In the genomic region with DNA sequence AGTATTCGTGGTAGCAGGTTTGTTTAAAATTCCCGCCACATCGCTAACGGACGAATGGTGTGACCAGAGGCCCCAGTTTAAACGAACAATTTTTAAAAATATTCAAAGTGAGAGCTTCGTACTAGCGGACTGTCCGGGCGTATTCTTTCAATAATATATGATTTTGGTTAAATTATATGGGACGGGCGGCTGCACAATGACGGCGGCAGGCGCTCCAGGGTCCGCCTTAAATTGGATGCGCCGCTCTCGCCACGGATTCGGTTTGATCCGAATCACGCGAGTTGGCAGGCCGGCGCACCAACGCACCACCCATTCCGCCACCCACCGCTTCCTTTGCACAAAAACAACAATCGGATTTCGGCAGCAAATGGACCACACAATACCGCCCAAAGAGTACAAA, we compare ENCODE assay signal across 1 fruit fly cellular context.
TF ChIP-seq lines count a peak whose summit lies in the region.

A gene (plus strand): TSS at position 111 of the 400 bp plus-strand sequence.

TF ChIP-seq in whole organism, embryonic, 481 proteins besides CTCF, POLR2A, EP300 and RAD21 (continued from another document and continues in another):
- TF ChIP-seq Fer3 (tag; optimal IDR thresholded peaks at IDR 0.05; lab: Kevin White, UChicago): no peak
- TF ChIP-seq aop (GFP tag; IDR thresholded peaks at IDR 0.05; lab: Robert Waterston, UW): no peak
- no peak for TF ChIP-seq usp (GFP tag; optimal IDR thresholded peaks at IDR 0.05; lab: Kevin White, UChicago)
- TF ChIP-seq CG30403 (GFP tag; optimal IDR thresholded peaks at IDR 0.05; lab: Kevin White, UChicago): peak; percentile 20
- peak; percentile 33 for TF ChIP-seq pum (GFP tag; optimal IDR thresholded peaks at IDR 0.05; lab: Kevin White, UChicago)
- TF ChIP-seq CG11093 (GFP tag; IDR thresholded peaks at IDR 0.05; lab: Robert Waterston, UW): no peak
- peak; percentile 90 for TF ChIP-seq Dp (GFP tag; optimal IDR thresholded peaks at IDR 0.05; lab: Kevin White, UChicago)
- TF ChIP-seq CG10654 (GFP tag; optimal IDR thresholded peaks at IDR 0.05; lab: Kevin White, UChicago): no peak
- peak; percentile 11 for TF ChIP-seq shn (GFP tag; optimal IDR thresholded peaks at IDR 0.05; lab: Kevin White, UChicago)
- no peak for TF ChIP-seq CG10366 (GFP tag; IDR thresholded peaks at IDR 0.05; lab: Robert Waterston, UW)
- TF ChIP-seq sna (GFP tag; IDR thresholded peaks at IDR 0.05; lab: Robert Waterston, UW; ENCODE audit: partially characterized antibody): no peak
- peak; percentile 62 for TF ChIP-seq CG12155 (GFP tag; optimal IDR thresholded peaks at IDR 0.05; lab: Kevin White, UChicago)
- TF ChIP-seq CG3065 (GFP tag; optimal IDR thresholded peaks at IDR 0.05; lab: Kevin White, UChicago): no peak
- TF ChIP-seq CG4360 (GFP tag; IDR thresholded peaks at IDR 0.05; lab: Robert Waterston, UW): no peak
- TF ChIP-seq Ets97D (GFP tag; optimal IDR thresholded peaks at IDR 0.05; lab: Kevin White, UChicago): peak; percentile 72
- TF ChIP-seq slou (GFP tag; optimal IDR thresholded peaks at IDR 0.05; lab: Kevin White, UChicago): no peak
- TF ChIP-seq CG10462 (GFP tag; optimal IDR thresholded peaks at IDR 0.05; lab: Kevin White, UChicago): no peak
- TF ChIP-seq seq (GFP tag; IDR thresholded peaks at IDR 0.05; lab: Robert Waterston, UW): no peak
- no peak for TF ChIP-seq Hand (GFP tag; optimal IDR thresholded peaks at IDR 0.05; lab: Kevin White, UChicago)
- no peak for TF ChIP-seq Hr78 (GFP tag; optimal IDR thresholded peaks at IDR 0.05; lab: Kevin White, UChicago)
- no peak for TF ChIP-seq CG10267 (tag; optimal IDR thresholded peaks at IDR 0.05; lab: Kevin White, UChicago)
- TF ChIP-seq gcm (GFP tag; optimal IDR thresholded peaks at IDR 0.05; lab: Kevin White, UChicago): no peak
- no peak for TF ChIP-seq gsb-n (tag; optimal IDR thresholded peaks at IDR 0.05; lab: Kevin White, UChicago)
- TF ChIP-seq ase (GFP tag; IDR thresholded peaks at IDR 0.05; lab: Robert Waterston, UW): no peak
- TF ChIP-seq CG5245 (GFP tag; optimal IDR thresholded peaks at IDR 0.05; lab: Kevin White, UChicago): no peak
- no peak for TF ChIP-seq lab (GFP tag; optimal IDR thresholded peaks at IDR 0.05; lab: Kevin White, UChicago)
- no peak for TF ChIP-seq fd3F (GFP tag; optimal IDR thresholded peaks at IDR 0.05; lab: Kevin White, UChicago)
- peak; percentile 32 for TF ChIP-seq Adf1 (GFP tag; IDR thresholded peaks at IDR 0.05; lab: Robert Waterston, UW)
- peak; percentile 37; the same call in 1 of the 3 replicates for TF ChIP-seq HLH4C (GFP tag; IDR thresholded peaks at IDR 0.05; lab: Robert Waterston, UW; ENCODE audit: partially characterized antibody)
- no peak for TF ChIP-seq Hr39 (optimal IDR thresholded peaks at IDR 0.05; lab: Kevin White, UChicago)
- TF ChIP-seq CG7556 (GFP tag; optimal IDR thresholded peaks at IDR 0.05; lab: Kevin White, UChicago): no peak
- TF ChIP-seq CG11695 (GFP tag; IDR thresholded peaks at IDR 0.05; lab: Robert Waterston, UW): 0 out of 3 replicates have a peak, but pooled peaks have one; percentile 32
- no peak for TF ChIP-seq emc (GFP tag; optimal IDR thresholded peaks at IDR 0.05; lab: Kevin White, UChicago)
- TF ChIP-seq CG33557 (GFP tag; optimal IDR thresholded peaks at IDR 0.05; lab: Kevin White, UChicago): no peak
- peak; percentile 22; the same call in 1 of the 2 replicates for TF ChIP-seq Xrp1 (GFP tag; IDR thresholded peaks at IDR 0.05; lab: Robert Waterston, UW)
- TF ChIP-seq ewg (GFP tag; optimal IDR thresholded peaks at IDR 0.05; lab: Kevin White, UChicago): peak; percentile 62
- no peak for TF ChIP-seq nerfin-2 (GFP tag; IDR thresholded peaks at IDR 0.05; lab: Robert Waterston, UW; ENCODE audit: partially characterized antibody)
- TF ChIP-seq CG1602 (GFP tag; optimal IDR thresholded peaks at IDR 0.05; lab: Kevin White, UChicago): no peak
- TF ChIP-seq Tbp (GFP tag; optimal IDR thresholded peaks at IDR 0.05; lab: Kevin White, UChicago): no peak
- TF ChIP-seq PHDP (tag; optimal IDR thresholded peaks at IDR 0.05; lab: Kevin White, UChicago): no peak
- TF ChIP-seq fd96Cb (tag; optimal IDR thresholded peaks at IDR 0.05; lab: Kevin White, UChicago): no peak
- no peak for TF ChIP-seq CG13424 (tag; optimal IDR thresholded peaks at IDR 0.05; lab: Kevin White, UChicago)
- TF ChIP-seq grn (GFP tag; optimal IDR thresholded peaks at IDR 0.05; lab: Kevin White, UChicago): no peak
- no peak for TF ChIP-seq hth (optimal IDR thresholded peaks at IDR 0.05; lab: Kevin White, UChicago)
- TF ChIP-seq oc (tag; optimal IDR thresholded peaks at IDR 0.05; lab: Kevin White, UChicago): no peak
- TF ChIP-seq Sry-β (GFP tag; optimal IDR thresholded peaks at IDR 0.05; lab: Kevin White, UChicago): no peak
- TF ChIP-seq Awh (GFP tag; IDR thresholded peaks at IDR 0.05; lab: Robert Waterston, UW): no peak
- no peak for TF ChIP-seq gcm2 (GFP tag; optimal IDR thresholded peaks at IDR 0.05; lab: Kevin White, UChicago)
- no peak for TF ChIP-seq danr (GFP tag; IDR thresholded peaks at IDR 0.05; lab: Robert Waterston, UW)
- no peak for TF ChIP-seq CG15073 (GFP tag; optimal IDR thresholded peaks at IDR 0.05; lab: Kevin White, UChicago)
- TF ChIP-seq vnd (GFP tag; IDR thresholded peaks at IDR 0.05; lab: Robert Waterston, UW; ENCODE audit: partially characterized antibody): no peak
- TF ChIP-seq run (tag; optimal IDR thresholded peaks at IDR 0.05; lab: Kevin White, UChicago): no peak
- TF ChIP-seq abd-A (tag; optimal IDR thresholded peaks at IDR 0.05; lab: Kevin White, UChicago): no peak
- peak; percentile 68 for TF ChIP-seq Scr (GFP tag; IDR thresholded peaks at IDR 0.05; lab: Robert Waterston, UW; ENCODE audit: partially characterized antibody)
- no peak for TF ChIP-seq CG14441 (GFP tag; IDR thresholded peaks at IDR 0.05; lab: Robert Waterston, UW)
- no peak for TF ChIP-seq CG7786 (GFP tag; optimal IDR thresholded peaks at IDR 0.05; lab: Kevin White, UChicago)
- peak; percentile 18; the same call in 1 of the 2 replicates for TF ChIP-seq ranshi (GFP tag; IDR thresholded peaks at IDR 0.05; lab: Robert Waterston, UW)
- no peak for TF ChIP-seq fru (optimal IDR thresholded peaks at IDR 0.05; lab: Kevin White, UChicago)
- no peak for TF ChIP-seq CG11504 (tag; optimal IDR thresholded peaks at IDR 0.05; lab: Kevin White, UChicago)
- TF ChIP-seq wek (GFP tag; optimal IDR thresholded peaks at IDR 0.05; lab: Kevin White, UChicago): no peak
- TF ChIP-seq Myb (GFP tag; optimal IDR thresholded peaks at IDR 0.05; lab: Kevin White, UChicago): peak; percentile 90
- TF ChIP-seq CG3281 (GFP tag; optimal IDR thresholded peaks at IDR 0.05; lab: Kevin White, UChicago): no peak
- TF ChIP-seq CG9817 (tag; optimal IDR thresholded peaks at IDR 0.05; lab: Kevin White, UChicago): no peak
- no peak for TF ChIP-seq lbe (GFP tag; optimal IDR thresholded peaks at IDR 0.05; lab: Kevin White, UChicago)
- no peak for TF ChIP-seq sc (optimal IDR thresholded peaks at IDR 0.05; lab: Kevin White, UChicago)
- no peak for TF ChIP-seq sc (GFP tag; optimal IDR thresholded peaks at IDR 0.05; lab: Kevin White, UChicago)
- TF ChIP-seq gce (GFP tag; IDR thresholded peaks at IDR 0.05; lab: Robert Waterston, UW): no peak
- no peak for TF ChIP-seq prd (optimal IDR thresholded peaks at IDR 0.05; lab: Kevin White, UChicago)
- TF ChIP-seq prd (GFP tag; IDR thresholded peaks at IDR 0.05; lab: Robert Waterston, UW): peak; percentile 38; the same call in 1 of the 3 replicates
- no peak for TF ChIP-seq Taf1 (GFP tag; IDR thresholded peaks at IDR 0.05; lab: Robert Waterston, UW)
- no peak for TF ChIP-seq CG31365 (tag; optimal IDR thresholded peaks at IDR 0.05; lab: Kevin White, UChicago)
- TF ChIP-seq insv (GFP tag; optimal IDR thresholded peaks at IDR 0.05; lab: Kevin White, UChicago): no peak
- TF ChIP-seq B-H2 (GFP tag; optimal IDR thresholded peaks at IDR 0.05; lab: Kevin White, UChicago): no peak
- TF ChIP-seq CG8765 (GFP tag; IDR thresholded peaks at IDR 0.05; lab: Robert Waterston, UW): no peak
- no peak for TF ChIP-seq CG12236 (GFP tag; optimal IDR thresholded peaks at IDR 0.05; lab: Kevin White, UChicago)
- no peak for TF ChIP-seq sens-2 (GFP tag; IDR thresholded peaks at IDR 0.05; lab: Robert Waterston, UW)
- no peak for TF ChIP-seq H2.0 (GFP tag; IDR thresholded peaks at IDR 0.05; lab: Robert Waterston, UW)
- TF ChIP-seq CG11247 (GFP tag; IDR thresholded peaks at IDR 0.05; lab: Robert Waterston, UW): no peak
- no peak for TF ChIP-seq D19A (tag; optimal IDR thresholded peaks at IDR 0.05; lab: Kevin White, UChicago)
- TF ChIP-seq cwo (GFP tag; optimal IDR thresholded peaks at IDR 0.05; lab: Kevin White, UChicago): no peak
- TF ChIP-seq CG18619 (GFP tag; optimal IDR thresholded peaks at IDR 0.05; lab: Kevin White, UChicago): no peak
- TF ChIP-seq sisA (GFP tag; IDR thresholded peaks at IDR 0.05; lab: Robert Waterston, UW): peak; percentile 20; the same call in 1 of the 2 replicates
- no peak for TF ChIP-seq CG4282 (GFP tag; optimal IDR thresholded peaks at IDR 0.05; lab: Kevin White, UChicago)
- TF ChIP-seq kah (GFP tag; optimal IDR thresholded peaks at IDR 0.05; lab: Kevin White, UChicago): no peak
- no peak for TF ChIP-seq HHEX (GFP tag; optimal IDR thresholded peaks at IDR 0.05; lab: Kevin White, UChicago)
- no peak for TF ChIP-seq CG1529 (GFP tag; optimal IDR thresholded peaks at IDR 0.05; lab: Kevin White, UChicago)
- TF ChIP-seq Antp (GFP tag; optimal IDR thresholded peaks at IDR 0.05; lab: Kevin White, UChicago): peak; percentile 42
- no peak for TF ChIP-seq Atf-2 (GFP tag; optimal IDR thresholded peaks at IDR 0.05; lab: Kevin White, UChicago)
- TF ChIP-seq ham (GFP tag; IDR thresholded peaks at IDR 0.05; lab: Robert Waterston, UW): no peak
- TF ChIP-seq stc (GFP tag; IDR thresholded peaks at IDR 0.05; lab: Robert Waterston, UW): no peak
- TF ChIP-seq CG15011 (GFP tag; optimal IDR thresholded peaks at IDR 0.05; lab: Kevin White, UChicago): no peak
- peak; percentile 57 for TF ChIP-seq Lhr (GFP tag; optimal IDR thresholded peaks at IDR 0.05; lab: Kevin White, UChicago)
- no peak for TF ChIP-seq Nf-YA (GFP tag; IDR thresholded peaks at IDR 0.05; lab: Robert Waterston, UW)
- no peak for TF ChIP-seq dimm (GFP tag; IDR thresholded peaks at IDR 0.05; lab: Robert Waterston, UW)
- no peak for TF ChIP-seq btn (GFP tag; optimal IDR thresholded peaks at IDR 0.05; lab: Kevin White, UChicago)
- peak; percentile 72 for TF ChIP-seq BEAF-32 (GFP tag; optimal IDR thresholded peaks at IDR 0.05; lab: Kevin White, UChicago)
- TF ChIP-seq CG9437 (GFP tag; optimal IDR thresholded peaks at IDR 0.05; lab: Kevin White, UChicago): no peak
- no peak for TF ChIP-seq CG9727 (GFP tag; optimal IDR thresholded peaks at IDR 0.05; lab: Kevin White, UChicago)
- TF ChIP-seq CG13296 (GFP tag; optimal IDR thresholded peaks at IDR 0.05; lab: Kevin White, UChicago): no peak
- TF ChIP-seq jumu (GFP tag; optimal IDR thresholded peaks at IDR 0.05; lab: Kevin White, UChicago): peak; percentile 55
- no peak for TF ChIP-seq bowl (GFP tag; IDR thresholded peaks at IDR 0.05; lab: Robert Waterston, UW)
- TF ChIP-seq CG2116 (GFP tag; optimal IDR thresholded peaks at IDR 0.05; lab: Kevin White, UChicago): peak; percentile 68
- TF ChIP-seq cato (GFP tag; optimal IDR thresholded peaks at IDR 0.05; lab: Kevin White, UChicago; ENCODE audit: borderline replicate concordance): peak; percentile 0
- TF ChIP-seq CG4820 (GFP tag; optimal IDR thresholded peaks at IDR 0.05; lab: Kevin White, UChicago): no peak
- TF ChIP-seq crc (GFP tag; optimal IDR thresholded peaks at IDR 0.05; lab: Kevin White, UChicago): no peak
- no peak for TF ChIP-seq sd (tag; optimal IDR thresholded peaks at IDR 0.05; lab: Kevin White, UChicago)
- TF ChIP-seq Chrac-16 (GFP tag; optimal IDR thresholded peaks at IDR 0.05; lab: Kevin White, UChicago): peak; percentile 23
- TF ChIP-seq CG13624 (GFP tag; optimal IDR thresholded peaks at IDR 0.05; lab: Kevin White, UChicago): no peak
- TF ChIP-seq NC2β (GFP tag; optimal IDR thresholded peaks at IDR 0.05; lab: Kevin White, UChicago): peak; percentile 18
- peak; percentile 11 for TF ChIP-seq CG16863 (GFP tag; optimal IDR thresholded peaks at IDR 0.05; lab: Kevin White, UChicago)
- TF ChIP-seq chinmo (GFP tag; IDR thresholded peaks at IDR 0.05; lab: Robert Waterston, UW; ENCODE audit: partially characterized antibody): no peak
- TF ChIP-seq CG12769 (tag; optimal IDR thresholded peaks at IDR 0.05; lab: Kevin White, UChicago): no peak
- peak; percentile 56 for TF ChIP-seq knrl (GFP tag; IDR thresholded peaks at IDR 0.05; lab: Robert Waterston, UW; ENCODE audit: partially characterized antibody)
- TF ChIP-seq CG15514 (GFP tag; optimal IDR thresholded peaks at IDR 0.05; lab: Kevin White, UChicago): peak; percentile 86
- peak; percentile 37; the same call in 1 of the 3 replicates for TF ChIP-seq CG16813 (GFP tag; IDR thresholded peaks at IDR 0.05; lab: Robert Waterston, UW; ENCODE audit: partially characterized antibody)
- TF ChIP-seq CG18011 (GFP tag; optimal IDR thresholded peaks at IDR 0.05; lab: Kevin White, UChicago): no peak
- no peak for TF ChIP-seq chm (GFP tag; IDR thresholded peaks at IDR 0.05; lab: Robert Waterston, UW)
- TF ChIP-seq CG34224 (GFP tag; IDR thresholded peaks at IDR 0.05; lab: Robert Waterston, UW; ENCODE audit: partially characterized antibody): peak; percentile 52; the same call in 2 of the 3 replicates
- no peak for TF ChIP-seq peb (GFP tag; IDR thresholded peaks at IDR 0.05; lab: Robert Waterston, UW)
- TF ChIP-seq luna (GFP tag; optimal IDR thresholded peaks at IDR 0.05; lab: Kevin White, UChicago): no peak
- no peak for TF ChIP-seq dysf (GFP tag; IDR thresholded peaks at IDR 0.05; lab: Robert Waterston, UW)
- TF ChIP-seq toy (GFP tag; IDR thresholded peaks at IDR 0.05; lab: Robert Waterston, UW): no peak
- TF ChIP-seq Blimp-1 (GFP tag; optimal IDR thresholded peaks at IDR 0.05; lab: Kevin White, UChicago): no peak
- no peak for TF ChIP-seq Oli (tag; optimal IDR thresholded peaks at IDR 0.05; lab: Kevin White, UChicago)
- TF ChIP-seq zfh1 (GFP tag; IDR thresholded peaks at IDR 0.05; lab: Robert Waterston, UW): no peak
- TF ChIP-seq CG2129 (GFP tag; IDR thresholded peaks at IDR 0.05; lab: Robert Waterston, UW; ENCODE audit: partially characterized antibody): no peak
- TF ChIP-seq CG17359 (tag; optimal IDR thresholded peaks at IDR 0.05; lab: Kevin White, UChicago): no peak
- no peak for TF ChIP-seq Bdp1 (GFP tag; optimal IDR thresholded peaks at IDR 0.05; lab: Kevin White, UChicago)
- TF ChIP-seq CkIIα-i1 (GFP tag; IDR thresholded peaks at IDR 0.05; lab: Robert Waterston, UW): no peak
- TF ChIP-seq CG15269 (tag; optimal IDR thresholded peaks at IDR 0.05; lab: Kevin White, UChicago): no peak
- no peak for TF ChIP-seq Mrtf (GFP tag; IDR thresholded peaks at IDR 0.05; lab: Robert Waterston, UW)
